Worm (Caenorhabditis elegans) whole organism, L1 larva: ENCODE data around the gene col-110.

ENCODE experiments used
- ceh-63 ChIP-seq: fragments of 200-800 bp; sonication (Bioruptor generic); optimal IDR thresholded peaks from 2 replicates; lab custom pipeline; 2018; ENCODE audit warnings: mild to moderate bottlenecking, missing genetic modification characterization, missing compliant biosample characterization
- lin-35 ChIP-seq, 2 experiments: fragments of 150-350 bp; optimal IDR thresholded peaks; 2 replicates each; lab custom pipeline; 2014; ENCODE audit warnings: missing biosample characterization in 2 of 2, missing genetic modification characterization in 2 of 2, missing genetic modification reagents in 2 of 2
- mdl-1 ChIP-seq, 2 experiments: fragments of 150-350 bp; optimal IDR thresholded peaks; 2 replicates each; lab custom pipeline; 2014 to 2017; ENCODE audit warnings: missing biosample characterization in 2 of 2, missing genetic modification characterization in 2 of 2, inconsistent platforms in 1 of 2
- nhr-76 ChIP-seq: sonication (generic microtip); optimal IDR thresholded peaks from 2 replicates; lab custom pipeline; 2017; ENCODE audit warnings: missing biosample characterization, missing genetic modification characterization
- sup-37 ChIP-seq: fragments of 200-800 bp; sonication (Bioruptor generic); optimal IDR thresholded peaks from 2 replicates; lab custom pipeline; 2018; ENCODE audit warnings: mild to moderate bottlenecking, missing genetic modification characterization, missing compliant biosample characterization
- tbx-2 ChIP-seq: sonication (generic microtip); optimal IDR thresholded peaks from 2 replicates; lab custom pipeline; 2016; ENCODE audit warnings: missing genetic modification characterization, missing compliant biosample characterization

col-110 gene

ce11 chrIV:4559160-4559559, 50.3 kb downstream of the col-110 start:
- TF ChIP-seq tbx-2 (tag; lab: Kevin White, UChicago) (no peak), mdl-1 (tag; optimal IDR thresholded peaks at IDR 0.05; lab: Kevin White, UChicago) (no peak), lin-35 (GFP tag; optimal IDR thresholded peaks at IDR 0.05; lab: Kevin White, UChicago) (no peak), sup-37 (GFP tag; lab: Kevin White, UChicago) (no peak), nhr-76 (tag; lab: Kevin White, UChicago) (no peak), ceh-63 (GFP tag; lab: Kevin White, UChicago) (no peak)
- TF ChIP-seq, all 84 proteins: peak for 0
